Fruit fly (Drosophila melanogaster) whole organism, embryonic: ENCODE results near the gene CG46310.

Experiments
- CG10959 ChIP-seq: fragments of 200-800 bp; sonication (Bioruptor generic); IDR thresholded peaks from 2 replicates; pipeline ENCODE4 v1.3.6; 2022; ENCODE audit warnings: missing biosample characterization, missing genetic modification characterization
- bbx ChIP-seq: fragments of 200-800 bp; sonication (Bioruptor generic); IDR thresholded peaks from 2 replicates; pipeline ENCODE4 v1.3.6; 2022; ENCODE audit warnings: missing biosample characterization, missing genetic modification characterization; ENCODE audit not compliant: partially characterized antibody
- dmrt11E ChIP-seq: fragments of 200-800 bp; sonication (Bioruptor generic); optimal IDR thresholded peaks from 3 replicates; lab custom pipeline; 2018; ENCODE audit warnings: missing biosample characterization, mild to moderate bottlenecking, missing genetic modification characterization, moderate library complexity
- lmd ChIP-seq: fragments of 200-800 bp; sonication (Bioruptor generic); IDR thresholded peaks from 2 replicates; pipeline ENCODE4 v1.3.6; 2022; ENCODE audit warnings: missing biosample characterization, missing genetic modification characterization

DNA sequence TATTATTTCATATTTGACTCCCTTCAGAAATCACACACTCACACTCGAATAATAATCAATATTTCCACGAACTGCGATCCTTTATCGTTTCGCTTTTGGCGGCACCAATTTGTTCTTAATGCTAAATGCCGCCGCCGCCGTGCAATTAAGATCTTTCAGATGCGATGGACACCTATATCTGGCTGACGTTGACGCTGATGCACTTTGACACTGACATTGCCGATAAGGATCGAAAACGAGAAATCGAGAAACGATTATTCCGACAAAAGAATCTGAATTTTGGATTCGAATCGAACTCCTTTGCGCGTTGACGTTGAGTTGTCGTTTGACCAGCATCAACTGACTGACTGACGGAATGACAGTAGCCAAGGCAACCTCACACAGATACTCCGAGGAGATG, 19.3 kb downstream of the CG46310 start:
- TF ChIP-seq CG10959 (GFP tag; lab: Robert Waterston, UW), result no peak
- TF ChIP-seq bbx (GFP tag; lab: Robert Waterston, UW), result no peak
- no peak for TF ChIP-seq lmd (GFP tag; lab: Robert Waterston, UW)
- TF ChIP-seq dmrt11E (tag; lab: Kevin White, UChicago), result no peak
